Worm (Caenorhabditis elegans) whole organism, late embryonic: ENCODE results near the gene Y41C4A.8.

Experiments used
- C38D4.7 ChIP-seq: fragments of 200-800 bp; sonication (Bioruptor generic); optimal IDR thresholded peaks from 2 replicates; lab custom pipeline; 2018; ENCODE audit warnings: mild to moderate bottlenecking, missing genetic modification characterization, moderate library complexity, missing compliant biosample characterization
- K09A11.1 ChIP-seq: sonication (generic microtip); optimal IDR thresholded peaks from 2 replicates; lab custom pipeline; 2017; ENCODE audit warnings: antibody characterized with exemption, mild to moderate bottlenecking, missing genetic modification characterization, missing compliant biosample characterization; ENCODE audit not compliant: insufficient read depth
- ahr-1 ChIP-seq: sonication (generic microtip); optimal IDR thresholded peaks from 2 replicates; lab custom pipeline; 2016; ENCODE audit warnings: missing genetic modification characterization, missing compliant biosample characterization
- ceh-14 ChIP-seq: sonication (generic microtip); optimal IDR thresholded peaks from 2 replicates; lab custom pipeline; 2016; ENCODE audit warnings: missing genotype, missing genetic modification characterization, missing compliant biosample characterization
- ceh-2 ChIP-seq: sonication (generic microtip); optimal IDR thresholded peaks from 2 replicates; lab custom pipeline; 2016; ENCODE audit warnings: missing genotype, missing genetic modification characterization, missing compliant biosample characterization
- ceh-24 ChIP-seq: sonication (generic microtip); optimal IDR thresholded peaks from 2 replicates; lab custom pipeline; 2016; ENCODE audit warnings: mild to moderate bottlenecking, missing genetic modification characterization, missing compliant biosample characterization
- ceh-30 ChIP-seq: fragments of 150-350 bp; optimal IDR thresholded peaks from 2 replicates; lab custom pipeline; 2014; ENCODE audit warnings: missing biosample characterization, missing genetic modification characterization
- ceh-34 ChIP-seq: sonication (generic microtip); optimal IDR thresholded peaks from 2 replicates; lab custom pipeline; 2016; ENCODE audit warnings: mild to moderate bottlenecking, missing genetic modification characterization, missing compliant biosample characterization
- ceh-6 ChIP-seq: fragments of 200-800 bp; sonication (Bioruptor generic); optimal IDR thresholded peaks from 2 replicates; lab custom pipeline; 2018; ENCODE audit warnings: mild to moderate bottlenecking, missing genetic modification characterization, missing compliant biosample characterization
- dmd-4 ChIP-seq: sonication (generic microtip); optimal IDR thresholded peaks from 2 replicates; lab custom pipeline; 2016; ENCODE audit warnings: borderline replicate concordance, missing genetic modification characterization, missing compliant biosample characterization
- dve-1 ChIP-seq: sonication (generic microtip); optimal IDR thresholded peaks from 2 replicates; lab custom pipeline; 2017; ENCODE audit warnings: antibody characterized with exemption, mild to moderate bottlenecking, missing genetic modification characterization, missing compliant biosample characterization
- elt-2 ChIP-seq: sonication (generic microtip); optimal IDR thresholded peaks from 2 replicates; lab custom pipeline; 2016; ENCODE audit warnings: missing genetic modification reagents, missing genetic modification characterization, missing compliant biosample characterization
- ets-4 ChIP-seq: sonication (generic microtip); optimal IDR thresholded peaks from 2 replicates; lab custom pipeline; 2016; ENCODE audit warnings: missing genetic modification characterization, missing compliant biosample characterization
- fax-1 ChIP-seq: sonication (generic microtip); optimal IDR thresholded peaks from 2 replicates; lab custom pipeline; 2016; ENCODE audit warnings: missing genotype, missing genetic modification characterization, missing compliant biosample characterization
- gmeb-2 ChIP-seq: sonication (generic microtip); optimal IDR thresholded peaks from 2 replicates; lab custom pipeline; 2016; ENCODE audit warnings: missing genetic modification characterization, inconsistent platforms, missing compliant biosample characterization
- hlh-13 ChIP-seq: fragments of 200-800 bp; sonication (Bioruptor generic); optimal IDR thresholded peaks from 2 replicates; lab custom pipeline; 2018; ENCODE audit warnings: mild to moderate bottlenecking, missing genetic modification characterization, missing compliant biosample characterization
- hlh-15 ChIP-seq: sonication (generic microtip); optimal IDR thresholded peaks from 2 replicates; lab custom pipeline; 2016; ENCODE audit warnings: missing genetic modification characterization, missing compliant biosample characterization
- hlh-30 ChIP-seq: sonication (generic microtip); optimal IDR thresholded peaks from 2 replicates; lab custom pipeline; 2017; ENCODE audit warnings: antibody characterized with exemption, missing genetic modification characterization, missing compliant biosample characterization; ENCODE audit not compliant: insufficient read depth
- hlh-8 ChIP-seq: sonication (generic microtip); optimal IDR thresholded peaks from 2 replicates; lab custom pipeline; 2016; ENCODE audit warnings: missing genotype, missing genetic modification characterization, missing compliant biosample characterization
- lin-11 ChIP-seq: fragments of 200-800 bp; sonication (Bioruptor generic); optimal IDR thresholded peaks from 2 replicates; lab custom pipeline; 2018; ENCODE audit warnings: mild to moderate bottlenecking, missing genetic modification characterization, missing compliant biosample characterization
- nfya-1 ChIP-seq: sonication (generic microtip); optimal IDR thresholded peaks from 2 replicates; lab custom pipeline; 2017; ENCODE audit warnings: missing genetic modification characterization, mild to moderate bottlenecking, missing compliant biosample characterization, antibody characterized with exemption, moderate library complexity
- nhr-11 ChIP-seq: fragments of 150-350 bp; optimal IDR thresholded peaks from 2 replicates; lab custom pipeline; 2014; ENCODE audit warnings: missing biosample characterization, missing genetic modification characterization
- nhr-232 ChIP-seq: sonication (generic microtip); optimal IDR thresholded peaks from 2 replicates; lab custom pipeline; 2016; ENCODE audit warnings: missing genetic modification characterization, missing compliant biosample characterization
- npax-4 ChIP-seq: sonication (generic microtip); optimal IDR thresholded peaks from 2 replicates; lab custom pipeline; 2016; ENCODE audit warnings: missing genetic modification characterization, missing compliant biosample characterization
- pag-3 ChIP-seq: sonication (generic microtip); optimal IDR thresholded peaks from 2 replicates; lab custom pipeline; 2016; ENCODE audit warnings: missing compliant biosample characterization, missing genetic modification characterization, borderline replicate concordance
- pat-9 ChIP-seq: fragments of 200-800 bp; sonication (Bioruptor generic); optimal IDR thresholded peaks from 2 replicates; lab custom pipeline; 2018; ENCODE audit warnings: mild to moderate bottlenecking, missing genetic modification characterization, moderate library complexity, missing compliant biosample characterization
- pax-1 ChIP-seq: fragments of 150-350 bp; optimal IDR thresholded peaks from 2 replicates; lab custom pipeline; 2014; ENCODE audit warnings: missing biosample characterization, missing genetic modification characterization
- pha-4 ChIP-seq: fragments of 150-350 bp; optimal IDR thresholded peaks from 2 replicates; lab custom pipeline; 2018; ENCODE audit warnings: missing biosample characterization, missing genetic modification reagents, missing genetic modification characterization
- pqm-1 ChIP-seq: sonication (generic microtip); optimal IDR thresholded peaks from 2 replicates; lab custom pipeline; 2016; ENCODE audit warnings: missing genetic modification characterization, missing compliant biosample characterization
- pros-1 ChIP-seq: fragments of 150-350 bp; optimal IDR thresholded peaks from 2 replicates; lab custom pipeline; 2014; ENCODE audit warnings: missing biosample characterization, missing genetic modification reagents, missing genetic modification characterization
- ref-2 ChIP-seq: sonication (generic microtip); optimal IDR thresholded peaks from 2 replicates; lab custom pipeline; 2016; ENCODE audit warnings: missing genetic modification characterization, missing compliant biosample characterization
- rnt-1 ChIP-seq: sonication (generic microtip); optimal IDR thresholded peaks from 2 replicates; lab custom pipeline; 2016; ENCODE audit warnings: missing genetic modification characterization, missing compliant biosample characterization
- sdc-2 ChIP-seq: sonication (generic microtip); optimal IDR thresholded peaks from 2 replicates; lab custom pipeline; 2016; ENCODE audit warnings: missing genotype, missing genetic modification characterization, missing compliant biosample characterization
- sox-4 ChIP-seq: sonication (generic microtip); optimal IDR thresholded peaks from 2 replicates; lab custom pipeline; 2017; ENCODE audit warnings: mild to moderate bottlenecking, missing genetic modification characterization, inconsistent platforms, missing compliant biosample characterization
- syd-9 ChIP-seq: sonication (generic microtip); optimal IDR thresholded peaks from 2 replicates; lab custom pipeline; 2016; ENCODE audit warnings: mild to moderate bottlenecking, missing genetic modification characterization, moderate library complexity, missing compliant biosample characterization
- tbx-2 ChIP-seq: sonication (generic microtip); optimal IDR thresholded peaks from 2 replicates; lab custom pipeline; 2016; ENCODE audit warnings: missing genetic modification characterization, missing compliant biosample characterization
- tbx-7 ChIP-seq: sonication (generic microtip); optimal IDR thresholded peaks from 2 replicates; lab custom pipeline; 2016; ENCODE audit warnings: missing genotype, missing genetic modification characterization, missing compliant biosample characterization
- unc-3 ChIP-seq, 2 experiments: fragments of 200-800 bp in 1 of 2; sonication (Bioruptor generic) in 1 of 2; sonication (generic microtip) in 1 of 2; conservative IDR thresholded peaks in 1 of 2; optimal IDR thresholded peaks in 1 of 2; 2 replicates each; pipeline versions ENCODE4 v1.3.6 to Lab custom; 2016 to 2022; ENCODE audit warnings: missing compliant biosample characterization in 2 of 2, missing genetic modification characterization in 2 of 2, missing genetic modification reagents in 1 of 2
- zip-5 ChIP-seq: sonication (generic microtip); optimal IDR thresholded peaks from 2 replicates; lab custom pipeline; 2016; ENCODE audit warnings: missing genetic modification characterization, missing compliant biosample characterization
- ztf-16 ChIP-seq: sonication (generic microtip); optimal IDR thresholded peaks from 2 replicates; lab custom pipeline; 2017; ENCODE audit warnings: missing genetic modification characterization, missing compliant biosample characterization

The Y41C4A.8 gene

ce11 chrIII:11689887-11690286 lies 18.7 kb downstream of the Y41C4A.8 start:
- TF ChIP-seq gmeb-2 (tag; lab: Kevin White, UChicago) (no peak), elt-2 (tag; lab: Kevin White, UChicago) (no peak), pqm-1 (tag; lab: Kevin White, UChicago) (no peak), nhr-11 (tag; lab: Kevin White, UChicago) (no peak), pat-9 (no peak), rnt-1 (tag; lab: Kevin White, UChicago) (no peak)
- TF ChIP-seq, all 69 proteins: peak for 0

ce11 chrIII:11689303-11689702 lies 19.3 kb downstream of the Y41C4A.8 start:
- TF ChIP-seq pat-9 (no peak), lin-11 (tag; lab: Kevin White, UChicago) (no peak), elt-2 (tag; lab: Kevin White, UChicago) (peak; percentile 90), pax-1 (tag; lab: Kevin White, UChicago) (no peak), zip-5 (tag; lab: Kevin White, UChicago) (no peak), ceh-30 (tag; lab: Kevin White, UChicago) (no peak), nfya-1 (tag; lab: Kevin White, UChicago) (peak; percentile 27), ceh-6 (GFP tag; lab: Kevin White, UChicago) (no peak), ets-4 (tag; lab: Kevin White, UChicago) (no peak), fax-1 (tag; lab: Kevin White, UChicago) (no peak), pqm-1 (tag; lab: Kevin White, UChicago) (peak; percentile 29), ceh-34 (no peak), dve-1 (peak; percentile 8), sdc-2 (tag; lab: Kevin White, UChicago) (no peak)
- TF ChIP-seq, all 69 proteins: peak for 4

- no peak for TF ChIP-seq unc-3 (GFP tag; conservative IDR thresholded peaks at IDR 0.05; lab: Robert Waterston, UW)
- TF ChIP-seq unc-3 (tag; optimal IDR thresholded peaks at IDR 0.05; lab: Kevin White, UChicago) = no peak
- peak; percentile 84 for TF ChIP-seq elt-2 (tag; lab: Kevin White, UChicago)
- TF ChIP-seq, all 69 proteins: peak for 1
Observed at ce11 chrIII:11684770-11685169, 23.9 kb downstream of the Y41C4A.8 start.

- TF ChIP-seq ceh-34 (no peak), tbx-2 (tag; lab: Kevin White, UChicago) (no peak), ceh-2 (no peak), pag-3 (tag; lab: Kevin White, UChicago) (no peak), gmeb-2 (tag; lab: Kevin White, UChicago) (no peak), ceh-24 (tag; lab: Kevin White, UChicago) (no peak), dve-1 (no peak), ahr-1 (tag; lab: Kevin White, UChicago) (no peak), sox-4 (tag; lab: Kevin White, UChicago) (no peak), syd-9 (tag; lab: Kevin White, UChicago) (no peak), sdc-2 (tag; lab: Kevin White, UChicago) (no peak), C38D4.7 (no peak), ref-2 (no peak), ceh-14 (tag; lab: Kevin White, UChicago) (no peak), pros-1 (tag; lab: Kevin White, UChicago) (no peak), dmd-4 (no peak)
Observed at ce11 chrIII:11683790-11684189, 24.8 kb downstream of the Y41C4A.8 start.

- TF ChIP-seq tbx-2 (tag; lab: Kevin White, UChicago) (no peak), hlh-8 (tag; lab: Kevin White, UChicago) (no peak), gmeb-2 (tag; lab: Kevin White, UChicago) (no peak), tbx-7 (tag; lab: Kevin White, UChicago) (no peak), hlh-13 (GFP tag; lab: Kevin White, UChicago) (no peak), ceh-6 (GFP tag; lab: Kevin White, UChicago) (no peak), K09A11.1 (tag; lab: Kevin White, UChicago) (no peak), hlh-30 (tag; lab: Kevin White, UChicago) (no peak), npax-4 (no peak), nhr-232 (no peak), ztf-16 (tag; lab: Kevin White, UChicago) (no peak), hlh-15 (tag; lab: Kevin White, UChicago) (no peak), pha-4 (tag; lab: Kevin White, UChicago) (no peak)
Observed at ce11 chrIII:11683038-11683437, 25.6 kb downstream of the Y41C4A.8 start.
